Worm (Caenorhabditis elegans) whole organism, L4 larva: ENCODE measurements around the gene D1014.5.

ENCODE experiments used
- F44E2.7 ChIP-seq: fragments of 200-800 bp; sonication (Bioruptor generic); IDR thresholded peaks from 2 replicates; pipeline ENCODE4 v2.1.2; 2022; ENCODE audit warnings: missing genetic modification characterization, missing compliant biosample characterization
- T26A8.4 ChIP-seq: fragments of 200-800 bp; sonication (Bioruptor generic); IDR thresholded peaks from 2 replicates; pipeline ENCODE4 v1.3.6; 2022; ENCODE audit warnings: missing genetic modification characterization, missing compliant biosample characterization
- Y5F2A.4 ChIP-seq: fragments of 200-800 bp; sonication (Bioruptor generic); optimal IDR thresholded peaks from 2 replicates; lab custom pipeline; 2018; ENCODE audit warnings: mild to moderate bottlenecking, missing genetic modification characterization, missing compliant biosample characterization
- Y75B8A.6 ChIP-seq: fragments of 200-800 bp; sonication (Bioruptor generic); IDR thresholded peaks from 2 replicates; pipeline ENCODE4 v1.3.6; 2022; ENCODE audit warnings: missing genetic modification reagents, missing genetic modification characterization, missing compliant biosample characterization
- aly-2 ChIP-seq: sonication (generic microtip); optimal IDR thresholded peaks from 2 replicates; lab custom pipeline; 2018; ENCODE audit warnings: missing biosample characterization, missing genetic modification characterization
- ceh-20 ChIP-seq: fragments of 200-800 bp; sonication (Bioruptor generic); IDR thresholded peaks from 2 replicates; pipeline ENCODE4 v1.3.6; 2022; ENCODE audit warnings: missing genetic modification reagents, missing genetic modification characterization, missing compliant biosample characterization
- ceh-82 ChIP-seq: sonication (generic microtip); optimal IDR thresholded peaks from 2 replicates; lab custom pipeline; 2017; ENCODE audit warnings: missing biosample characterization, missing genetic modification characterization
- daf-16 ChIP-seq, 3 experiments: sonication (generic microtip); optimal IDR thresholded peaks; 2 replicates each; lab custom pipeline; 2016 to 2017; ENCODE audit warnings: missing genetic modification characterization in 3 of 3, missing genetic modification reagents in 3 of 3, mild to moderate bottlenecking in 2 of 3, missing compliant biosample characterization in 2 of 3, missing biosample characterization in 1 of 3, moderate library complexity in 1 of 3
- daf-8 ChIP-seq: fragments of 200-800 bp; sonication (Bioruptor generic); IDR thresholded peaks from 2 replicates; pipeline ENCODE4 v1.3.6; 2022; ENCODE audit warnings: missing genetic modification characterization, missing compliant biosample characterization
- dmd-6 ChIP-seq: fragments of 200-800 bp; sonication (Bioruptor generic); IDR thresholded peaks from 2 replicates; pipeline ENCODE4 v1.3.6; 2022; ENCODE audit warnings: missing genetic modification reagents, missing genetic modification characterization, missing compliant biosample characterization
- duxl-1 ChIP-seq: sonication (generic microtip); optimal IDR thresholded peaks from 2 replicates; lab custom pipeline; 2016; ENCODE audit warnings: mild to moderate bottlenecking, missing genetic modification characterization, moderate library complexity, missing compliant biosample characterization; ENCODE audit not compliant: poor library complexity
- fkh-10 ChIP-seq: fragments of 150-350 bp; optimal IDR thresholded peaks from 2 replicates; lab custom pipeline; 2014; ENCODE audit warnings: missing biosample characterization, missing genetic modification reagents, missing genetic modification characterization
- hmg-1.1 ChIP-seq: fragments of 200-800 bp; sonication (Bioruptor generic); IDR thresholded peaks from 2 replicates; pipeline ENCODE4 v1.3.6; 2022; ENCODE audit warnings: missing genetic modification reagents, missing genetic modification characterization, missing compliant biosample characterization
- lin-15B ChIP-seq: fragments of 150-350 bp; sonication (generic microtip); optimal IDR thresholded peaks from 3 replicates; lab custom pipeline; 2014; ENCODE audit warnings: missing biosample characterization, missing genetic modification characterization
- lin-38 ChIP-seq: fragments of 200-800 bp; sonication (Bioruptor generic); IDR thresholded peaks from 2 replicates; pipeline ENCODE4 v1.3.6; 2022; ENCODE audit warnings: missing genetic modification reagents, missing genetic modification characterization, missing compliant biosample characterization
- lin-39 ChIP-seq: fragments of 150-350 bp; optimal IDR thresholded peaks from 2 replicates; lab custom pipeline; 2014; ENCODE audit warnings: missing biosample characterization, missing genetic modification reagents, missing genetic modification characterization
- lir-3 ChIP-seq: sonication (generic microtip); optimal IDR thresholded peaks from 2 replicates; lab custom pipeline; 2016; ENCODE audit warnings: mild to moderate bottlenecking, missing genetic modification characterization, missing compliant biosample characterization
- madf-5 ChIP-seq, 2 experiments: fragments of 200-800 bp; sonication (Bioruptor generic); IDR thresholded peaks; 2 replicates each; pipeline ENCODE4 v1.3.6; 2022; ENCODE audit warnings: missing compliant biosample characterization in 2 of 2, missing genetic modification characterization in 2 of 2
- mes-2 ChIP-seq: sonication (generic microtip); optimal IDR thresholded peaks from 2 replicates; lab custom pipeline; 2016; ENCODE audit warnings: missing genotype, mild to moderate bottlenecking, missing genetic modification characterization, missing compliant biosample characterization; ENCODE audit not compliant: poor library complexity, severe bottlenecking
- nhr-102 ChIP-seq: sonication (generic microtip); optimal IDR thresholded peaks from 2 replicates; lab custom pipeline; 2016; ENCODE audit warnings: mild to moderate bottlenecking, missing genetic modification characterization, moderate library complexity, missing compliant biosample characterization
- nhr-11 ChIP-seq: fragments of 150-350 bp; optimal IDR thresholded peaks from 2 replicates; lab custom pipeline; 2014; ENCODE audit warnings: missing biosample characterization, missing genetic modification characterization
- nhr-28 ChIP-seq: fragments of 150-350 bp; optimal IDR thresholded peaks from 2 replicates; lab custom pipeline; 2014; ENCODE audit warnings: missing biosample characterization, missing genetic modification characterization
- nhr-76 ChIP-seq: fragments of 150-350 bp; optimal IDR thresholded peaks from 2 replicates; lab custom pipeline; 2014; ENCODE audit warnings: missing biosample characterization, missing genetic modification characterization
- nhr-77 ChIP-seq: fragments of 150-350 bp; optimal IDR thresholded peaks from 2 replicates; lab custom pipeline; 2014; ENCODE audit warnings: missing biosample characterization, missing genetic modification characterization
- pha-4 ChIP-seq, 2 experiments: fragments of 150-350 bp in 1 of 2; fragments of 200-800 bp in 1 of 2; sonication (Bioruptor generic) in 1 of 2; IDR thresholded peaks in 1 of 2; optimal IDR thresholded peaks in 1 of 2; 2 replicates each; pipeline versions ENCODE4 v1.3.6 to Lab custom; 2014 to 2022; ENCODE audit warnings: missing genetic modification characterization in 2 of 2, missing genetic modification reagents in 2 of 2, missing biosample characterization in 1 of 2, missing compliant biosample characterization in 1 of 2
- pqm-1 ChIP-seq: sonication (generic microtip); optimal IDR thresholded peaks from 2 replicates; lab custom pipeline; 2017; ENCODE audit warnings: missing biosample characterization, missing genetic modification characterization
- rbr-2 ChIP-seq: sonication (generic microtip); optimal IDR thresholded peaks from 2 replicates; lab custom pipeline; 2016; ENCODE audit warnings: missing genotype, missing genetic modification characterization, missing compliant biosample characterization
- saeg-2 ChIP-seq: fragments of 200-800 bp; sonication (Bioruptor generic); IDR thresholded peaks from 2 replicates; pipeline ENCODE4 v1.3.6; 2022; ENCODE audit warnings: missing genetic modification reagents, missing genetic modification characterization, missing compliant biosample characterization
- skn-1 ChIP-seq: fragments of 150-350 bp; optimal IDR thresholded peaks from 2 replicates; lab custom pipeline; 2014; ENCODE audit warnings: missing biosample characterization, missing genetic modification characterization
- snpc-4 ChIP-seq: fragments of 150-350 bp; optimal IDR thresholded peaks from 2 replicates; lab custom pipeline; 2014; ENCODE audit warnings: missing biosample characterization, missing genetic modification characterization
- tag-97 ChIP-seq: fragments of 200-800 bp; sonication (Bioruptor generic); IDR thresholded peaks from 2 replicates; pipeline ENCODE4 v1.3.6; 2022; ENCODE audit warnings: missing genetic modification characterization, missing compliant biosample characterization
- unc-62 ChIP-seq, 3 experiments: fragments of 150-350 bp in 1 of 3; sonication (generic microtip); optimal IDR thresholded peaks in 2 of 3; peaks in 1 of 3; 1 replicate in 1 of 3; 2 replicates in 2 of 3; lab custom pipeline; 2014 to 2017; ENCODE audit warnings: missing biosample characterization in 3 of 3, missing genetic modification characterization in 3 of 3, missing genetic modification reagents in 3 of 3, missing genotype in 1 of 3
- zag-1 ChIP-seq: fragments of 150-350 bp; optimal IDR thresholded peaks from 2 replicates; lab custom pipeline; 2014; ENCODE audit warnings: missing biosample characterization, missing genetic modification characterization
- zip-11 ChIP-seq: fragments of 200-800 bp; sonication (Bioruptor generic); IDR thresholded peaks from 2 replicates; pipeline ENCODE4 v1.3.6; 2022; ENCODE audit warnings: missing genetic modification characterization, missing compliant biosample characterization

The D1014.5 gene

ce11 chrV:8145329-8145728 is 21.8 kb downstream of the D1014.5 start, which contains the start of gene D1014.13:
D1014.13 (plus strand) TSS chrV:8145629.
- TF ChIP-seq nhr-77 (no peak), Y75B8A.6 (GFP tag; lab: Robert Waterston, UW) (no peak), nhr-76 (tag; lab: Kevin White, UChicago) (no peak), lin-39 (tag; lab: Kevin White, UChicago) (no peak), unc-62 (GFP tag; optimal IDR thresholded peaks at IDR 0.05 in 1 of 2; lab: Kevin White, UChicago) (peak in 1 of 2 experiments; percentile 74), unc-62 (tag; optimal IDR thresholded peaks at IDR 0.05; lab: Kevin White, UChicago) (no peak), duxl-1 (tag; lab: Kevin White, UChicago) (no peak), skn-1 (tag; lab: Kevin White, UChicago) (no peak)

DNA sequence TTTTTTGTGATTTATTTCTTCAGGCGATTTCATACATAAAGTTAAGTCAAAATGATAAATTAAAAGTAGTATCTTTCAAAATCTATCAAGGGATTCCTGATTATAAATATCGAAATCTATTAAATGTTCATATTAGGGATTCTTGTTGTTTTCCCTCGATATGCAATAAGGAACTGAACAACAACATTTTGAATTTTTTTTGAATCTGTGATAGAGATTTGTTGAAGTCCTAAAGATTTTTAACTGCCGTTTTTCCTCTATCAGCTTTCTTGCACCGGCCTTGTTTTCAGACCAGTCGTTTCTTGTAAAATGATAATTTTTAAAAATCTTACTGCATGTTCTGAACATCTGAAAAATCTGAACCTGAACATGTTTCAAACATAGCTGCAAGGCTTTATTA is 32.3 kb downstream of the D1014.5 start:
- TF ChIP-seq ceh-82 (no peak), dmd-6 (GFP tag; lab: Robert Waterston, UW) (no peak), nhr-76 (tag; lab: Kevin White, UChicago) (no peak)

- no peak for TF ChIP-seq nhr-102 (tag; lab: Kevin White, UChicago)
- TF ChIP-seq F44E2.7 (GFP tag; lab: Robert Waterston, UW) = no peak
- no peak for TF ChIP-seq pha-4 (GFP tag; IDR thresholded peaks at IDR 0.05; lab: Robert Waterston, UW)
- TF ChIP-seq pha-4 (tag; optimal IDR thresholded peaks at IDR 0.05; lab: Kevin White, UChicago) = no peak
- TF ChIP-seq lin-15B = no peak
- no peak for TF ChIP-seq Y5F2A.4 (GFP tag; lab: Kevin White, UChicago)
- TF ChIP-seq T26A8.4 (GFP tag; lab: Robert Waterston, UW) = no peak
- TF ChIP-seq, all 104 proteins: peak for 0
Observed at ce11 chrV:8157446-8157845, 34.0 kb downstream of the D1014.5 start, which contains the start of gene sul-2. sul-2 (plus strand) TSS chrV:8157746.

ce11 chrV:8159629-8160028 is 36.1 kb downstream of the D1014.5 start, which contains the start of gene F20D6.6:
F20D6.6 (plus strand) TSS chrV:8159929.
- TF ChIP-seq lin-39 (tag; lab: Kevin White, UChicago) (no peak), saeg-2 (GFP tag; lab: Robert Waterston, UW) (no peak), zip-11 (GFP tag; lab: Robert Waterston, UW) (no peak), skn-1 (tag; lab: Kevin White, UChicago) (no peak), fkh-10 (GFP tag; lab: Kevin White, UChicago) (no peak), mes-2 (tag; lab: Kevin White, UChicago) (no peak), madf-5 (GFP tag; IDR thresholded peaks at IDR 0.05; lab: Robert Waterston, UW) (no peak), aly-2 (tag; lab: Kevin White, UChicago) (no peak), daf-8 (GFP tag; lab: Robert Waterston, UW) (no peak), snpc-4 (tag; lab: Kevin White, UChicago) (no peak), nhr-77 (no peak), lin-38 (GFP tag; lab: Robert Waterston, UW) (no peak), zag-1 (tag; lab: Kevin White, UChicago) (no peak), hmg-1.1 (GFP tag; lab: Robert Waterston, UW) (no peak)
- TF ChIP-seq, all 104 proteins: peak for 0

- peak; percentile 48 for TF ChIP-seq pqm-1 (tag; lab: Kevin White, UChicago)
- TF ChIP-seq nhr-28 = peak; percentile 58
- TF ChIP-seq nhr-77 = peak; percentile 25
- no peak for TF ChIP-seq F44E2.7 (GFP tag; lab: Robert Waterston, UW)
- peak; percentile 67 for TF ChIP-seq dmd-6 (GFP tag; lab: Robert Waterston, UW)
- no peak for TF ChIP-seq tag-97 (GFP tag; lab: Robert Waterston, UW)
- TF ChIP-seq rbr-2 (tag; lab: Kevin White, UChicago) = no peak
- no peak for TF ChIP-seq ceh-20 (GFP tag; lab: Robert Waterston, UW)
- TF ChIP-seq daf-16 (GFP tag; optimal IDR thresholded peaks at IDR 0.05; lab: Kevin White, UChicago) = no peak
- TF ChIP-seq daf-16 (tag; optimal IDR thresholded peaks at IDR 0.05; lab: Kevin White, UChicago) = peak; percentile 70
- no peak for TF ChIP-seq lir-3 (tag; lab: Kevin White, UChicago)
- TF ChIP-seq nhr-11 (tag; lab: Kevin White, UChicago) = no peak
Observed at ce11 chrV:8161699-8162098, 38.2 kb downstream of the D1014.5 start, which contains the start of gene F20D6.5. F20D6.5 (plus strand) TSS chrV:8161957.
